Worm (Caenorhabditis elegans) whole organism, early embryonic: ENCODE data around the gene sri-33.

Experiments used
- B0310.2 ChIP-seq: sonication (generic microtip); optimal IDR thresholded peaks from 2 replicates; lab custom pipeline; 2016; ENCODE audit warnings: mild to moderate bottlenecking, missing genetic modification characterization, missing compliant biosample characterization
- F13C5.2 ChIP-seq: sonication (generic microtip); optimal IDR thresholded peaks from 2 replicates; lab custom pipeline; 2017; ENCODE audit warnings: mild to moderate bottlenecking, missing genetic modification characterization, inconsistent platforms, missing compliant biosample characterization
- aly-1 ChIP-seq: sonication (generic microtip); optimal IDR thresholded peaks from 2 replicates; lab custom pipeline; 2016; ENCODE audit warnings: missing genetic modification characterization, missing compliant biosample characterization
- ama-1 ChIP-seq: fragments of 150-350 bp; optimal IDR thresholded peaks from 2 replicates; lab custom pipeline; 2014
- flt-1 ChIP-seq: fragments of 200-800 bp; sonication (Bioruptor generic); IDR thresholded peaks from 2 replicates; pipeline ENCODE4 v1.3.6; 2022; ENCODE audit warnings: missing genetic modification characterization, missing compliant biosample characterization
- hmbx-1 ChIP-seq: sonication (generic microtip); optimal IDR thresholded peaks from 2 replicates; lab custom pipeline; 2016; ENCODE audit warnings: mild to moderate bottlenecking, missing genetic modification characterization, missing compliant biosample characterization
- hmg-4 ChIP-seq: fragments of 200-800 bp; sonication (Bioruptor generic); optimal IDR thresholded peaks from 2 replicates; lab custom pipeline; 2018; ENCODE audit warnings: mild to moderate bottlenecking, missing genetic modification characterization, missing compliant biosample characterization
- hnd-1 ChIP-seq: sonication (generic microtip); optimal IDR thresholded peaks from 2 replicates; lab custom pipeline; 2016; ENCODE audit warnings: missing genetic modification characterization, missing compliant biosample characterization
- pes-1 ChIP-seq: fragments of 200-800 bp; sonication (Bioruptor generic); IDR thresholded peaks from 2 replicates; pipeline ENCODE4 v1.3.6; 2022; ENCODE audit warnings: missing genetic modification reagents, missing genetic modification characterization, missing compliant biosample characterization
- sea-1 ChIP-seq: fragments of 200-800 bp; sonication (Bioruptor generic); conservative IDR thresholded peaks from 2 replicates; pipeline ENCODE4 v1.3.6; 2022; ENCODE audit warnings: missing genetic modification characterization, missing compliant biosample characterization
- tbx-11 ChIP-seq: fragments of 200-800 bp; sonication (Bioruptor generic); IDR thresholded peaks from 2 replicates; pipeline ENCODE4 v1.3.6; 2022; ENCODE audit warnings: missing genetic modification characterization, missing compliant biosample characterization
- tbx-37 ChIP-seq: fragments of 200-800 bp; sonication (Bioruptor generic); conservative IDR thresholded peaks from 2 replicates; pipeline ENCODE4 v1.3.6; 2022; ENCODE audit warnings: missing genetic modification reagents, missing genetic modification characterization, missing compliant biosample characterization

DNA sequence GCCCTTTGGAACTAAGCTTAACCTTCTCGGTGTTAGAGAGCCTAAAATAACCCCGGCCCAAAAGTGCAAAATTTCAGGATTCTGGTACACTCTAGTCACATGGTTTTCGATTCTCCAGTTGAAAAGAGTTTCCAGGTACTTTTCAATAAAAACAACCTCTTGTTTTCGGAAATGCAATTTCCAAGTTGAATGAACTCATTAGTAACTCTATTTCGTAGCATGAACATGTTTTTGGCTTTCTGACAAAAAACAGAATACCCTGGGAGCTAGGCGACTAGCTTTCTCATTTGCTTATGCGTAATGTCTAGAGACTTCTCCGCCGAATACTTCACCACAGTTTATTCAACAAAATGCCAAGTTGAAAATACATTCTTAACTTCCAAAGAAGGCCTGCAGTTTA lies 33.4 kb downstream of the sri-33 start, which contains the start of gene srh-71:
- no peak for TF ChIP-seq flt-1 (GFP tag; lab: Robert Waterston, UW)
- TF ChIP-seq B0310.2 (tag; lab: Kevin White, UChicago), result no peak
- TF ChIP-seq sea-1 (GFP tag; lab: Robert Waterston, UW), result no peak
- TF ChIP-seq pes-1 (GFP tag; lab: Robert Waterston, UW), result no peak
- no peak for TF ChIP-seq ama-1
- no peak for TF ChIP-seq hmbx-1 (tag; lab: Kevin White, UChicago)
- TF ChIP-seq F13C5.2 (tag; lab: Kevin White, UChicago), result no peak
- no peak for TF ChIP-seq tbx-37 (GFP tag; lab: Robert Waterston, UW)
- TF ChIP-seq hmg-4 (GFP tag; lab: Kevin White, UChicago), result no peak
- TF ChIP-seq aly-1, result no peak
- TF ChIP-seq tbx-11 (GFP tag; lab: Robert Waterston, UW), result no peak
- no peak for TF ChIP-seq hnd-1 (tag; lab: Kevin White, UChicago)
